Worm (Caenorhabditis elegans) whole organism, L1 larva: ENCODE data around the gene mog-1.

ENCODE experiments used
- aly-2 ChIP-seq: fragments of 150-350 bp; optimal IDR thresholded peaks from 2 replicates; lab custom pipeline; 2014; ENCODE audit warnings: missing biosample characterization, missing genetic modification characterization
- ceh-82 ChIP-seq, 3 experiments: fragments of 150-350 bp in 1 of 3; sonication (generic microtip) in 2 of 3; optimal IDR thresholded peaks; 2 replicates each; lab custom pipeline; 2014 to 2017; ENCODE audit warnings: missing biosample characterization in 3 of 3, missing genetic modification characterization in 3 of 3
- egl-13 ChIP-seq: sonication (generic microtip); optimal IDR thresholded peaks from 2 replicates; lab custom pipeline; 2016; ENCODE audit warnings: missing genotype, missing genetic modification reagents, missing genetic modification characterization, missing compliant biosample characterization
- irx-1 ChIP-seq: sonication (generic microtip); optimal IDR thresholded peaks from 2 replicates; lab custom pipeline; 2016; ENCODE audit warnings: missing genetic modification characterization, missing compliant biosample characterization
- unc-62 ChIP-seq: fragments of 150-350 bp; optimal IDR thresholded peaks from 2 replicates; lab custom pipeline; 2014; ENCODE audit warnings: missing biosample characterization, missing genetic modification reagents, missing genetic modification characterization

ce11 chrIII:9927378-9927777, 28.6 kb downstream of the mog-1 start, which contains the start of gene ttr-2:
- TF ChIP-seq egl-13 (tag; lab: Kevin White, UChicago): no peak
- TF ChIP-seq aly-2: no peak
- TF ChIP-seq ceh-82 (tag; optimal IDR thresholded peaks at IDR 0.05; lab: Kevin White, UChicago): no peak
- no peak for TF ChIP-seq unc-62 (GFP tag; lab: Kevin White, UChicago)
- TF ChIP-seq irx-1: no peak
